Fruit fly (Drosophila melanogaster): ENCODE measurements around the gene CG12693.

The CG12693 gene

dm6 chrX:4366196-4366595 is 36.9 kb upstream of the CG12693 start, which contains the start of gene CG3626 (continued):
- TF ChIP-seq ash1 (GFP tag; optimal IDR thresholded peaks at IDR 0.05) (no peak), org-1 (GFP tag; optimal IDR thresholded peaks at IDR 0.05) (no peak), Fer2 (tag; optimal IDR thresholded peaks at IDR 0.05) (no peak), CG14014 (GFP tag; IDR thresholded peaks at IDR 0.05) (no peak), CG15073 (GFP tag; optimal IDR thresholded peaks at IDR 0.05) (no peak), sens-2 (GFP tag; IDR thresholded peaks at IDR 0.05) (no peak), GATAe (GFP tag; conservative IDR thresholded peaks at IDR 0.05) (no peak), ara (GFP tag; IDR thresholded peaks at IDR 0.05) (no peak), CG1647 (GFP tag; optimal IDR thresholded peaks at IDR 0.05) (no peak), aop (GFP tag; IDR thresholded peaks at IDR 0.05) (no peak), kah (GFP tag; optimal IDR thresholded peaks at IDR 0.05) (no peak), Mad (GFP tag; optimal IDR thresholded peaks at IDR 0.05) (no peak), Ets97D (GFP tag; optimal IDR thresholded peaks at IDR 0.05) (peak; percentile 81), nerfin-2 (GFP tag; IDR thresholded peaks at IDR 0.05; ENCODE audit: partially characterized antibody) (0 out of 2 replicates have a peak, but pooled peaks have one; percentile 54), tll (GFP tag; optimal IDR thresholded peaks at IDR 0.05) (peak in 1 of 2 experiments; percentile 8), HLH4C (GFP tag; IDR thresholded peaks at IDR 0.05; ENCODE audit: partially characterized antibody) (peak; percentile 70), CG9609 (GFP tag; optimal IDR thresholded peaks at IDR 0.05) (no peak), CG2120 (GFP tag; optimal IDR thresholded peaks at IDR 0.05) (peak; percentile 34), cwo (GFP tag; optimal IDR thresholded peaks at IDR 0.05) (no peak), Jarid2 (GFP tag; optimal IDR thresholded peaks at IDR 0.05) (peak; percentile 9), ems (GFP tag; optimal IDR thresholded peaks at IDR 0.05) (no peak), sug (tag; optimal IDR thresholded peaks at IDR 0.05) (no peak), gcm (GFP tag; optimal IDR thresholded peaks at IDR 0.05) (no peak), CG12769 (tag; optimal IDR thresholded peaks at IDR 0.05) (no peak), CG11560 (tag; IDR thresholded peaks at IDR 0.05) (no peak), Optix (GFP tag; IDR thresholded peaks at IDR 0.05) (no peak), eve (GFP tag; optimal IDR thresholded peaks at IDR 0.05) (no peak), gcm2 (GFP tag; optimal IDR thresholded peaks at IDR 0.05) (no peak), CHES-1-like (GFP tag; optimal IDR thresholded peaks at IDR 0.05) (peak; percentile 68), D19B (GFP tag; optimal IDR thresholded peaks at IDR 0.05) (no peak), jumu (GFP tag; optimal IDR thresholded peaks at IDR 0.05) (peak; percentile 47), hkb (optimal IDR thresholded peaks at IDR 0.05) (peak; percentile 61), hkb (GFP tag; IDR thresholded peaks at IDR 0.05) (no peak), CG15514 (GFP tag; optimal IDR thresholded peaks at IDR 0.05) (peak; percentile 71), CG5180 (GFP tag; optimal IDR thresholded peaks at IDR 0.05) (no peak), CrebB (tag; optimal IDR thresholded peaks at IDR 0.05) (no peak), CG13287 (GFP tag; IDR thresholded peaks at IDR 0.05; ENCODE audit: partially characterized antibody) (peak; percentile 94), pnt (GFP tag; optimal IDR thresholded peaks at IDR 0.05) (no peak), Side (GFP tag; optimal IDR thresholded peaks at IDR 0.05) (peak; percentile 35), D (optimal IDR thresholded peaks at IDR 0.05) (no peak), D (GFP tag; optimal IDR thresholded peaks at IDR 0.05) (no peak), Sox102F (GFP tag; optimal IDR thresholded peaks at IDR 0.05) (no peak), dimm (GFP tag; IDR thresholded peaks at IDR 0.05) (no peak), Gsc (GFP tag; IDR thresholded peaks at IDR 0.05) (no peak), Asciz (GFP tag; optimal IDR thresholded peaks at IDR 0.05) (no peak), Doc2 (GFP tag; IDR thresholded peaks at IDR 0.05) (no peak), NC2β (GFP tag; optimal IDR thresholded peaks at IDR 0.05) (peak; percentile 6), pan (optimal IDR thresholded peaks at IDR 0.05) (no peak), pan (GFP tag; optimal IDR thresholded peaks at IDR 0.05 in 1 of 2, IDR thresholded peaks at IDR 0.05 in 1 of 2) (no peak), CG6254 (GFP tag; optimal IDR thresholded peaks at IDR 0.05) (no peak), Eip74EF (GFP tag; optimal IDR thresholded peaks at IDR 0.05) (no peak), mirr (GFP tag; optimal IDR thresholded peaks at IDR 0.05) (no peak)
